Fruit fly (Drosophila melanogaster) whole organism, embryonic: ENCODE measurements around the gene TotX.

ENCODE experiments used
- Abd-B ChIP-seq: fragments of 200-800 bp; sonication (Bioruptor generic); optimal IDR thresholded peaks from 2 replicates; lab custom pipeline; 2018; ENCODE audit warnings: missing biosample characterization, mild to moderate bottlenecking, missing genetic modification characterization, moderate library complexity
- BEAF-32 ChIP-seq: fragments of 200-800 bp; sonication (Bioruptor generic); optimal IDR thresholded peaks from 3 replicates; lab custom pipeline; 2017; ENCODE audit warnings: missing biosample characterization, missing genetic modification characterization, mild to moderate bottlenecking, moderate library complexity, missing genetic modification reagents
- CG1024 ChIP-seq: fragments of 200-800 bp; sonication (Bioruptor generic); IDR thresholded peaks from 2 replicates; pipeline ENCODE4 v1.3.6; 2022; ENCODE audit warnings: missing biosample characterization, missing genetic modification characterization
- CG10543 ChIP-seq: fragments of 200-800 bp; sonication (Bioruptor generic); optimal IDR thresholded peaks from 3 replicates; lab custom pipeline; 2017; ENCODE audit warnings: missing biosample characterization, mild to moderate bottlenecking, missing genetic modification characterization, moderate library complexity
- CG12071 ChIP-seq: fragments of 200-800 bp; sonication (Bioruptor generic); optimal IDR thresholded peaks from 3 replicates; lab custom pipeline; 2018; ENCODE audit warnings: missing biosample characterization, mild to moderate bottlenecking, missing genetic modification characterization
- CG12769 ChIP-seq: fragments of 200-800 bp; sonication (Bioruptor generic); optimal IDR thresholded peaks from 2 replicates; lab custom pipeline; 2019; ENCODE audit warnings: missing biosample characterization, mild to moderate bottlenecking, missing genetic modification characterization, moderate library complexity
- CG16863 ChIP-seq: fragments of 200-800 bp; sonication (Bioruptor generic); optimal IDR thresholded peaks from 3 replicates; lab custom pipeline; 2016; ENCODE audit warnings: missing biosample characterization, missing genetic modification characterization
- CG17359 ChIP-seq: fragments of 200-800 bp; sonication (Bioruptor generic); optimal IDR thresholded peaks from 3 replicates; lab custom pipeline; 2018; ENCODE audit warnings: missing biosample characterization, mild to moderate bottlenecking, missing genetic modification characterization, moderate library complexity
- CG17829 ChIP-seq: fragments of 200-800 bp; optimal IDR thresholded peaks from 2 replicates; lab custom pipeline; 2019; ENCODE audit warnings: missing biosample characterization, mild to moderate bottlenecking, missing genetic modification characterization, moderate library complexity
- CG17912 ChIP-seq: fragments of 200-800 bp; sonication (Bioruptor generic); optimal IDR thresholded peaks from 2 replicates; lab custom pipeline; 2018; ENCODE audit warnings: missing biosample characterization, mild to moderate bottlenecking, missing genetic modification characterization
- CG18476 ChIP-seq: fragments of 200-800 bp; sonication (Bioruptor generic); optimal IDR thresholded peaks from 2 replicates; lab custom pipeline; 2016; ENCODE audit warnings: missing biosample characterization, mild to moderate bottlenecking, missing genetic modification characterization
- CG33213 ChIP-seq: fragments of 200-800 bp; sonication (Bioruptor generic); optimal IDR thresholded peaks from 3 replicates; lab custom pipeline; 2016; ENCODE audit warnings: missing biosample characterization, missing genetic modification characterization
- CG3838 ChIP-seq: fragments of 200-800 bp; sonication (Bioruptor generic); optimal IDR thresholded peaks from 3 replicates; lab custom pipeline; 2016; ENCODE audit warnings: missing biosample characterization, missing genetic modification characterization
- CG42726 ChIP-seq: fragments of 200-800 bp; sonication (Bioruptor generic); IDR thresholded peaks from 2 replicates; pipeline ENCODE4 v1.3.6; 2022; ENCODE audit warnings: missing biosample characterization, missing genetic modification characterization; ENCODE audit not compliant: partially characterized antibody
- CG7556 ChIP-seq: fragments of 200-800 bp; sonication (Bioruptor generic); optimal IDR thresholded peaks from 2 replicates; lab custom pipeline; 2017; ENCODE audit warnings: missing biosample characterization, mild to moderate bottlenecking, missing genetic modification characterization
- CG7987 ChIP-seq: fragments of 200-800 bp; sonication (Bioruptor generic); optimal IDR thresholded peaks from 2 replicates; lab custom pipeline; 2018; ENCODE audit warnings: missing biosample characterization, mild to moderate bottlenecking, missing genetic modification characterization, moderate library complexity
- CG8290 ChIP-seq, 3 experiments: fragments of 200-800 bp; sonication (Bioruptor generic); optimal IDR thresholded peaks; 2 replicates each; lab custom pipeline; 2016 to 2019; ENCODE audit warnings: missing biosample characterization in 3 of 3, missing genetic modification characterization in 3 of 3, mild to moderate bottlenecking in 2 of 3, moderate library complexity in 1 of 3
- CG8478 ChIP-seq: fragments of >200 bp; optimal IDR thresholded peaks from 2 replicates; lab custom pipeline; 2018
- CG9932 ChIP-seq: fragments of 200-800 bp; sonication (Bioruptor generic); IDR thresholded peaks from 2 replicates; pipeline ENCODE4 v1.3.6; 2022; ENCODE audit warnings: missing biosample characterization, missing genetic modification characterization
- Dll ChIP-seq: fragments of 200-800 bp; sonication (Bioruptor generic); IDR thresholded peaks from 4 replicates; pipeline ENCODE4 v1.3.6; 2022; ENCODE audit warnings: missing biosample characterization, missing genetic modification characterization; ENCODE audit not compliant: partially characterized antibody
- Dp ChIP-seq: fragments of 200-800 bp; sonication (Bioruptor generic); optimal IDR thresholded peaks from 2 replicates; lab custom pipeline; 2018; ENCODE audit warnings: missing biosample characterization, mild to moderate bottlenecking, missing genetic modification characterization, moderate library complexity
- E2f2 ChIP-seq: fragments of 200-800 bp; sonication (Bioruptor generic); IDR thresholded peaks from 2 replicates; pipeline ENCODE4 v1.3.6; 2022; ENCODE audit warnings: missing biosample characterization, missing genetic modification characterization
- HLH4C ChIP-seq: fragments of 200-800 bp; sonication (Bioruptor generic); IDR thresholded peaks from 3 replicates; pipeline ENCODE4 v1.3.6; 2022; ENCODE audit warnings: missing biosample characterization, missing genetic modification characterization; ENCODE audit not compliant: partially characterized antibody
- Hr51 ChIP-seq, 2 experiments: fragments of 200-800 bp; sonication (Bioruptor generic); optimal IDR thresholded peaks; 2 replicates in 1 of 2; 3 replicates in 1 of 2; lab custom pipeline; 2016 to 2018; ENCODE audit warnings: missing biosample characterization in 2 of 2, missing genetic modification characterization in 2 of 2, mild to moderate bottlenecking in 1 of 2, moderate library complexity in 1 of 2
- Hsf ChIP-seq: fragments of 200-800 bp; sonication (Bioruptor generic); optimal IDR thresholded peaks from 3 replicates; lab custom pipeline; 2016; ENCODE audit warnings: missing biosample characterization, missing genetic modification characterization
- Rfx ChIP-seq: fragments of 200-800 bp; sonication (Bioruptor generic); IDR thresholded peaks from 2 replicates; pipeline ENCODE4 v1.3.6; 2022; ENCODE audit warnings: missing biosample characterization, missing genetic modification characterization
- Sin3A ChIP-seq: fragments of >200 bp; optimal IDR thresholded peaks from 2 replicates; lab custom pipeline; 2018
- Stat92E ChIP-seq, 3 experiments: fragments of >200 bp in 2 of 3; fragments of 200-800 bp in 1 of 3; sonication (Bioruptor generic) in 1 of 3; optimal IDR thresholded peaks; 2 replicates each; lab custom pipeline; 2017 to 2019; ENCODE audit warnings: missing biosample characterization in 3 of 3, missing genetic modification characterization in 3 of 3, mild to moderate bottlenecking in 1 of 3, moderate library complexity in 1 of 3
- bbx ChIP-seq: fragments of 200-800 bp; sonication (Bioruptor generic); IDR thresholded peaks from 2 replicates; pipeline ENCODE4 v1.3.6; 2022; ENCODE audit warnings: missing biosample characterization, missing genetic modification characterization; ENCODE audit not compliant: partially characterized antibody
- bigmax ChIP-seq: fragments of 200-800 bp; sonication (Bioruptor generic); optimal IDR thresholded peaks from 2 replicates; lab custom pipeline; 2018; ENCODE audit warnings: missing biosample characterization, mild to moderate bottlenecking, missing genetic modification characterization
- chinmo ChIP-seq: fragments of 200-800 bp; sonication (Bioruptor generic); IDR thresholded peaks from 4 replicates; pipeline ENCODE4 v1.3.6; 2022; ENCODE audit warnings: missing biosample characterization, missing genetic modification characterization; ENCODE audit not compliant: partially characterized antibody
- corto ChIP-seq: fragments of 200-800 bp; sonication (Bioruptor generic); optimal IDR thresholded peaks from 2 replicates; lab custom pipeline; 2016; ENCODE audit warnings: missing biosample characterization, mild to moderate bottlenecking, missing genetic modification characterization, moderate library complexity
- danr ChIP-seq: fragments of 200-800 bp; sonication (Bioruptor generic); IDR thresholded peaks from 2 replicates; pipeline ENCODE4 v1.3.6; 2022; ENCODE audit warnings: missing biosample characterization, missing genetic modification characterization
- eve ChIP-seq, 2 experiments: fragments of >200 bp; optimal IDR thresholded peaks; 2 replicates each; lab custom pipeline; 2017; ENCODE audit warnings: missing biosample characterization in 2 of 2, missing genetic modification characterization in 2 of 2
- gsb ChIP-seq: fragments of 200-800 bp; sonication (Bioruptor generic); IDR thresholded peaks from 2 replicates; pipeline ENCODE4 v1.3.6; 2022; ENCODE audit warnings: missing biosample characterization, missing genetic modification characterization
- jigr1 ChIP-seq: fragments of 200-800 bp; sonication (Bioruptor generic); IDR thresholded peaks from 3 replicates; pipeline ENCODE4 v1.3.6; 2022; ENCODE audit warnings: missing biosample characterization, missing genetic modification characterization
- jing ChIP-seq: fragments of 200-800 bp; sonication (Bioruptor generic); optimal IDR thresholded peaks from 2 replicates; lab custom pipeline; 2018; ENCODE audit warnings: missing biosample characterization, mild to moderate bottlenecking, missing genetic modification characterization
- kni ChIP-seq: fragments of 200-800 bp; sonication (Bioruptor generic); optimal IDR thresholded peaks from 3 replicates; lab custom pipeline; 2017; ENCODE audit warnings: mild to moderate bottlenecking, missing biosample characterization, missing genetic modification reagents, missing genetic modification characterization
- mirr ChIP-seq: fragments of 200-800 bp; sonication (Bioruptor generic); optimal IDR thresholded peaks from 3 replicates; lab custom pipeline; 2018; ENCODE audit warnings: missing biosample characterization, mild to moderate bottlenecking, missing genetic modification characterization
- pum ChIP-seq: fragments of 200-800 bp; sonication (Bioruptor generic); optimal IDR thresholded peaks from 2 replicates; lab custom pipeline; 2016; ENCODE audit warnings: missing biosample characterization, missing genetic modification characterization
- row ChIP-seq: fragments of 200-800 bp; sonication (Bioruptor generic); IDR thresholded peaks from 3 replicates; pipeline ENCODE4 v1.3.6; 2022; ENCODE audit warnings: missing biosample characterization, missing genetic modification characterization
- salm ChIP-seq: fragments of 200-800 bp; sonication (Bioruptor generic); optimal IDR thresholded peaks from 2 replicates; lab custom pipeline; 2018; ENCODE audit warnings: missing biosample characterization, mild to moderate bottlenecking, missing genetic modification characterization
- sd ChIP-seq: fragments of 200-800 bp; sonication (Bioruptor generic); optimal IDR thresholded peaks from 3 replicates; lab custom pipeline; 2018; ENCODE audit warnings: missing biosample characterization, mild to moderate bottlenecking, missing genetic modification characterization, moderate library complexity
- sens ChIP-seq: fragments of 200-800 bp; sonication (Bioruptor generic); peaks from one replicate; lab custom pipeline; 2016; ENCODE audit warnings: missing biosample characterization, missing genetic modification characterization
- seq ChIP-seq: fragments of 200-800 bp; sonication (Bioruptor generic); IDR thresholded peaks from 2 replicates; pipeline ENCODE4 v1.3.6; 2022; ENCODE audit warnings: missing biosample characterization, missing genetic modification characterization
- stwl ChIP-seq: fragments of 200-800 bp; sonication (Bioruptor generic); optimal IDR thresholded peaks from 3 replicates; lab custom pipeline; 2018; ENCODE audit warnings: missing biosample characterization, mild to moderate bottlenecking, missing genetic modification characterization, moderate library complexity
- vnd ChIP-seq: fragments of 200-800 bp; sonication (Bioruptor generic); IDR thresholded peaks from 3 replicates; pipeline ENCODE4 v1.3.6; 2022; ENCODE audit warnings: missing biosample characterization, missing genetic modification characterization; ENCODE audit not compliant: partially characterized antibody
- zen ChIP-seq: fragments of 200-800 bp; sonication (Bioruptor generic); optimal IDR thresholded peaks from 3 replicates; lab custom pipeline; 2018; ENCODE audit warnings: missing biosample characterization, mild to moderate bottlenecking, missing genetic modification characterization, moderate library complexity

The TotX gene

dm6 chr3R:20948448-20949174, 43.3 kb upstream of the TotX start, which contains the start of gene Atpalpha (continued):
- TF ChIP-seq CG12071 (GFP tag; lab: Kevin White, UChicago) (no peak), jigr1 (GFP tag; lab: Robert Waterston, UW) (no peak), CG16863 (GFP tag; lab: Kevin White, UChicago) (no peak), Rfx (GFP tag; lab: Robert Waterston, UW) (no peak), danr (no peak), CG7556 (GFP tag; lab: Kevin White, UChicago) (peak; percentile 11), CG33213 (GFP tag; lab: Kevin White, UChicago) (peak; percentile 33), CG3838 (GFP tag; lab: Kevin White, UChicago) (no peak), stwl (tag; lab: Kevin White, UChicago) (peak; percentile 84), row (GFP tag; lab: Robert Waterston, UW) (peak; percentile 46; the same call in 2 of the 3 replicates), zen (tag; lab: Kevin White, UChicago) (peak; percentile 39), salm (tag; lab: Kevin White, UChicago) (peak; percentile 36), BEAF-32 (peak; percentile 96), vnd (peak; percentile 92), CG9932 (GFP tag; lab: Robert Waterston, UW) (peak; percentile 53), CG18476 (GFP tag; lab: Kevin White, UChicago) (no peak), CG8478 (no peak), CG10543 (GFP tag; lab: Kevin White, UChicago) (no peak), CG42726 (GFP tag; lab: Robert Waterston, UW) (peak; percentile 87; the same call in 1 of the 2 replicates), CG17912 (peak; percentile 49), bbx (peak; percentile 99), Hsf (GFP tag; lab: Kevin White, UChicago) (peak; percentile 19), E2f2 (GFP tag; lab: Robert Waterston, UW) (no peak), corto (GFP tag; lab: Kevin White, UChicago) (peak; percentile 2), CG17829 (tag; lab: Kevin White, UChicago) (peak; percentile 27), CG7987 (GFP tag; lab: Kevin White, UChicago) (peak; percentile 36), Abd-B (GFP tag; lab: Kevin White, UChicago) (no peak), mirr (GFP tag; lab: Kevin White, UChicago) (peak; percentile 8), jing (GFP tag; lab: Kevin White, UChicago) (no peak), sens (GFP tag; lab: Kevin White, UChicago) (peak; percentile 18), Hr51 (GFP tag; optimal IDR thresholded peaks at IDR 0.05; lab: Kevin White, UChicago) (peak in 1 of 2 experiments; percentile 38), CG17359 (tag; lab: Kevin White, UChicago) (no peak), HLH4C (GFP tag; lab: Robert Waterston, UW) (peak; percentile 98), kni (GFP tag; lab: Kevin White, UChicago) (peak; percentile 48), Dll (peak; percentile 95), CG12769 (tag; lab: Kevin White, UChicago) (no peak), eve (GFP tag; optimal IDR thresholded peaks at IDR 0.05; lab: Kevin White, UChicago) (peak in 1 of 2 experiments; percentile 74), pum (GFP tag; lab: Kevin White, UChicago) (no peak), sd (peak; percentile 33), CG1024 (GFP tag; lab: Robert Waterston, UW) (no peak), Stat92E (GFP tag; optimal IDR thresholded peaks at IDR 0.05; lab: Kevin White, UChicago) (peak in 1 of 3 experiments; percentile 69), bigmax (peak; percentile 11), gsb (no peak), Dp (GFP tag; lab: Kevin White, UChicago) (peak; percentile 28), Sin3A (lab: Kevin White, UChicago) (peak; percentile 6), seq (GFP tag; lab: Robert Waterston, UW) (no peak), chinmo (GFP tag; lab: Robert Waterston, UW) (peak; percentile 96), CG8290 (GFP tag; optimal IDR thresholded peaks at IDR 0.05; lab: Kevin White, UChicago) (no peak), CG8290 (tag; optimal IDR thresholded peaks at IDR 0.05; lab: Kevin White, UChicago) (peak in 1 of 2 experiments; percentile 82)
